Worm (Caenorhabditis elegans) whole organism, young adult: ENCODE data around the gene flp-25.

ENCODE experiments used
- B0261.1 ChIP-seq: sonication (generic microtip); optimal IDR thresholded peaks from 2 replicates; lab custom pipeline; 2016; ENCODE audit warnings: mild to moderate bottlenecking, missing genetic modification characterization, moderate library complexity, missing compliant biosample characterization
- C06A6.2 ChIP-seq: fragments of 200-800 bp; sonication (Bioruptor generic); conservative IDR thresholded peaks from 2 replicates; pipeline ENCODE4 v1.3.6; 2022; ENCODE audit warnings: missing genetic modification characterization, missing compliant biosample characterization
- C17E4.6 ChIP-seq: fragments of 200-800 bp; sonication (Bioruptor generic); IDR thresholded peaks from 2 replicates; pipeline ENCODE4 v1.3.6; 2022; ENCODE audit warnings: missing genetic modification reagents, missing genetic modification characterization, missing compliant biosample characterization
- F10E7.11 ChIP-seq: sonication (generic microtip); optimal IDR thresholded peaks from 2 replicates; lab custom pipeline; 2017; ENCODE audit warnings: mild to moderate bottlenecking, missing genetic modification characterization, moderate library complexity, missing compliant biosample characterization
- F49E8.2 ChIP-seq: sonication (generic microtip); optimal IDR thresholded peaks from 3 replicates; lab custom pipeline; 2017; ENCODE audit warnings: missing genetic modification characterization, mild to moderate bottlenecking, missing compliant biosample characterization, antibody characterized with exemption, moderate library complexity; ENCODE audit not compliant: insufficient read depth
- T07F8.4 ChIP-seq: sonication (generic microtip); optimal IDR thresholded peaks from 2 replicates; lab custom pipeline; 2016; ENCODE audit warnings: mild to moderate bottlenecking, missing genetic modification characterization, moderate library complexity, missing compliant biosample characterization
- Y53F4B.3 ChIP-seq: fragments of 200-800 bp; sonication (Bioruptor generic); IDR thresholded peaks from 2 replicates; pipeline ENCODE4 v1.3.6; 2022; ENCODE audit warnings: missing genetic modification reagents, missing genetic modification characterization, missing compliant biosample characterization
- Y56A3A.18 ChIP-seq: fragments of 200-800 bp; sonication (Bioruptor generic); IDR thresholded peaks from 2 replicates; pipeline ENCODE4 v1.3.6; 2022; ENCODE audit warnings: missing genetic modification reagents, missing genetic modification characterization, missing compliant biosample characterization
- ZK185.1 ChIP-seq: sonication (generic microtip); optimal IDR thresholded peaks from 2 replicates; lab custom pipeline; 2016; ENCODE audit warnings: mild to moderate bottlenecking, missing genetic modification characterization, missing compliant biosample characterization; ENCODE audit not compliant: poor library complexity, severe bottlenecking
- aptf-2 ChIP-seq: fragments of 200-800 bp; sonication (Bioruptor generic); conservative IDR thresholded peaks from 2 replicates; pipeline ENCODE4 v1.3.6; 2022; ENCODE audit warnings: missing genetic modification reagents, missing genetic modification characterization, missing compliant biosample characterization
- atf-7 ChIP-seq: sonication (generic microtip); optimal IDR thresholded peaks from 2 replicates; lab custom pipeline; 2017; ENCODE audit warnings: mild to moderate bottlenecking, missing genetic modification characterization, missing compliant biosample characterization
- bed-2 ChIP-seq: fragments of 200-800 bp; sonication (Bioruptor generic); IDR thresholded peaks from 2 replicates; pipeline ENCODE4 v1.3.6; 2022; ENCODE audit warnings: missing genetic modification reagents, missing genetic modification characterization, missing compliant biosample characterization
- ceh-27 ChIP-seq: fragments of 200-800 bp; sonication (Bioruptor generic); optimal IDR thresholded peaks from 2 replicates; lab custom pipeline; 2018; ENCODE audit warnings: mild to moderate bottlenecking, missing genetic modification characterization, moderate library complexity, missing compliant biosample characterization
- ceh-40 ChIP-seq: fragments of 200-800 bp; sonication (Bioruptor generic); IDR thresholded peaks from 2 replicates; pipeline ENCODE4 v1.3.6; 2022; ENCODE audit warnings: missing genetic modification characterization, missing compliant biosample characterization
- efl-1 ChIP-seq: fragments of 150-350 bp; optimal IDR thresholded peaks from 2 replicates; lab custom pipeline; 2014; ENCODE audit warnings: missing biosample characterization, missing genetic modification reagents, missing genetic modification characterization
- egl-18 ChIP-seq: fragments of 200-800 bp; sonication (Bioruptor generic); IDR thresholded peaks from 2 replicates; pipeline ENCODE4 v1.3.6; 2022; ENCODE audit warnings: missing genetic modification reagents, missing genetic modification characterization, missing compliant biosample characterization
- him-1 ChIP-seq: sonication (generic microtip); optimal IDR thresholded peaks from 2 replicates; lab custom pipeline; 2016; ENCODE audit warnings: missing genotype, missing genetic modification reagents, missing genetic modification characterization, missing compliant biosample characterization
- hrde-1 ChIP-seq: sonication (generic microtip); optimal IDR thresholded peaks from 2 replicates; lab custom pipeline; 2016; ENCODE audit warnings: missing genetic modification characterization, mild to moderate bottlenecking, missing compliant biosample characterization, moderate library complexity, missing genotype, missing genetic modification reagents, borderline replicate concordance
- hsf-1 ChIP-seq: fragments of 200-800 bp; sonication (Bioruptor generic); IDR thresholded peaks from 2 replicates; pipeline ENCODE4 v1.3.6; 2022; ENCODE audit warnings: missing genetic modification reagents, missing genetic modification characterization, missing compliant biosample characterization
- lin-40 ChIP-seq: sonication (generic microtip); optimal IDR thresholded peaks from 2 replicates; lab custom pipeline; 2016; ENCODE audit warnings: missing genetic modification characterization, mild to moderate bottlenecking, missing compliant biosample characterization, missing genotype, missing genetic modification reagents
- lsl-1 ChIP-seq: fragments of 200-800 bp; sonication (Bioruptor generic); optimal IDR thresholded peaks from 2 replicates; lab custom pipeline; 2018; ENCODE audit warnings: mild to moderate bottlenecking, missing genetic modification characterization, moderate library complexity, missing compliant biosample characterization
- madf-3 ChIP-seq: fragments of 200-800 bp; sonication (Bioruptor generic); IDR thresholded peaks from 2 replicates; pipeline ENCODE4 v1.3.6; 2022; ENCODE audit warnings: missing genetic modification reagents, missing genetic modification characterization, missing compliant biosample characterization
- madf-8 ChIP-seq: fragments of 200-800 bp; sonication (Bioruptor generic); conservative IDR thresholded peaks from 2 replicates; pipeline ENCODE4 v1.3.6; 2022; ENCODE audit warnings: missing genetic modification reagents, missing genetic modification characterization, missing compliant biosample characterization
- mxl-1 ChIP-seq: sonication (generic microtip); optimal IDR thresholded peaks from 2 replicates; lab custom pipeline; 2016; ENCODE audit warnings: missing genetic modification characterization, missing compliant biosample characterization
- nhr-27 ChIP-seq: fragments of 200-800 bp; sonication (Bioruptor generic); optimal IDR thresholded peaks from 2 replicates; lab custom pipeline; 2018; ENCODE audit warnings: mild to moderate bottlenecking, missing genetic modification characterization, moderate library complexity, missing compliant biosample characterization
- snpc-1.1 ChIP-seq: sonication (generic microtip); optimal IDR thresholded peaks from 2 replicates; lab custom pipeline; 2017; ENCODE audit warnings: missing genetic modification characterization, mild to moderate bottlenecking, missing compliant biosample characterization, antibody characterized with exemption, moderate library complexity, missing genotype, missing genetic modification reagents; ENCODE audit not compliant: insufficient read depth
- somi-1 ChIP-seq: fragments of 200-800 bp; sonication (Bioruptor generic); optimal IDR thresholded peaks from 2 replicates; lab custom pipeline; 2018; ENCODE audit warnings: mild to moderate bottlenecking, missing genetic modification characterization, missing compliant biosample characterization
- sptf-2 ChIP-seq: fragments of 200-800 bp; sonication (Bioruptor generic); optimal IDR thresholded peaks from 2 replicates; lab custom pipeline; 2018; ENCODE audit warnings: mild to moderate bottlenecking, missing genetic modification characterization, missing compliant biosample characterization
- tbx-9 ChIP-seq: sonication (generic microtip); optimal IDR thresholded peaks from 2 replicates; lab custom pipeline; 2016; ENCODE audit warnings: borderline replicate concordance, missing genetic modification characterization, inconsistent platforms, missing compliant biosample characterization
- xnd-1 ChIP-seq: sonication (generic microtip); optimal IDR thresholded peaks from 2 replicates; lab custom pipeline; 2016; ENCODE audit warnings: missing genotype, missing genetic modification reagents, missing genetic modification characterization, missing compliant biosample characterization
- ztf-3 ChIP-seq: fragments of 200-800 bp; sonication (Bioruptor generic); optimal IDR thresholded peaks from 2 replicates; lab custom pipeline; 2018; ENCODE audit warnings: mild to moderate bottlenecking, missing genetic modification characterization, missing compliant biosample characterization
- ztf-6 ChIP-seq: fragments of 200-800 bp; sonication (Bioruptor generic); IDR thresholded peaks from 2 replicates; pipeline ENCODE4 v1.3.6; 2022; ENCODE audit warnings: missing genetic modification reagents, missing genetic modification characterization, missing compliant biosample characterization

The flp-25 gene

ce11 chrIII:9373779-9374178 lies 12.5 kb downstream of the flp-25 start:
- no peak for TF ChIP-seq F49E8.2
- no peak for TF ChIP-seq somi-1 (GFP tag; lab: Kevin White, UChicago)
- no peak for TF ChIP-seq C06A6.2 (GFP tag; lab: Robert Waterston, UW)
- no peak for TF ChIP-seq lsl-1 (GFP tag; lab: Kevin White, UChicago)
- no peak for TF ChIP-seq egl-18 (GFP tag; lab: Robert Waterston, UW)

DNA sequence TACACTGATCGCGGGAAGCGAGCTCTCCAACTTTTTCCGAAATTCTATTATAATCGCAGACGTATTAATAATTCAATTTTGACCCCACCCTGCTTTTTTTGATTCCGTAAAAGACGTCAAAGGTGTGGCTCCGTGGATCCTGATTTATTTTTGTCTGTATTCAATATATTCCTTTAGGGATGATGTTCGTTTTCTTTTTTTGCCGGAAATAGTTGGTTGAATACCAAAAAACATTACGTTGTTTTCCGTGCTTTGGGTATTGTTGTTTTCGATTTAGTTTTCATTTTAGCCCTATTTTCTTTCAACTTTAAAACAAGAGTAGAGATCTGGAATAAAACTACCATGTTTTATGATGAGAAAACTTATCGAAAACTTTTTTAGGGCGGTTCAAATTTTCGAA lies 15.4 kb downstream of the flp-25 start:
- no peak for TF ChIP-seq atf-7 (tag; lab: Kevin White, UChicago)
- no peak for TF ChIP-seq Y53F4B.3 (GFP tag; lab: Robert Waterston, UW)
- TF ChIP-seq madf-8 (GFP tag; lab: Robert Waterston, UW), result no peak

DNA sequence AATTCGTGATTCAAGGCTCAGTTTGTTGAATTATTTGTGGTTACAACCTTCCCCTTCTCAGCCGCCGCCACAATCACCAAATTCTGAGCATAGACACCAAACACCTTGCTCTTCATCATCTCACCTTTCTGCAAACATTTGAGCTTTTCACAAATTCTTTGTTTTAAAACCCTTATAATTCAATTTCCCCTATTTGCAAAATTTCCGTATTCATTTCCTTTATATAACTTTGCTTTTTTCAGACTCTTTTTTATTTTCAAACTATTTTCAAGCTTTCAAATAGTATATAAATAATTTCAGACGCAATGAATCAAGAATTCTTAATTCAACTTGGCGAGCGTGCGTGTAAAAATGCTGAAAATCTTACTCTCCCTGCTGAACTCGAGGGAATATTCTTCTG lies 22.2 kb downstream of the flp-25 start, which contains the start of gene tkr-1:
TSS of gene tkr-1 (plus strand) at position 301 of the 400 bp plus-strand sequence.
- no peak for TF ChIP-seq him-1 (tag; lab: Kevin White, UChicago)
- no peak for TF ChIP-seq hrde-1 (tag; lab: Kevin White, UChicago)
- TF ChIP-seq T07F8.4 (tag; lab: Kevin White, UChicago), result no peak
- TF ChIP-seq F10E7.11, result no peak
- no peak for TF ChIP-seq ztf-6
- TF ChIP-seq lin-40, result no peak
- no peak for TF ChIP-seq ZK185.1 (tag; lab: Kevin White, UChicago)
- no peak for TF ChIP-seq nhr-27 (tag; lab: Kevin White, UChicago)
- TF ChIP-seq ceh-40 (GFP tag; lab: Robert Waterston, UW), result no peak
- TF ChIP-seq mxl-1 (tag; lab: Kevin White, UChicago), result no peak
- no peak for TF ChIP-seq xnd-1 (tag; lab: Kevin White, UChicago)
- no peak for TF ChIP-seq snpc-1.1
- TF ChIP-seq ceh-27, result no peak
- TF ChIP-seq tbx-9 (tag; lab: Kevin White, UChicago), result no peak
- TF ChIP-seq sptf-2 (GFP tag; lab: Kevin White, UChicago), result no peak
- TF ChIP-seq, all 124 proteins: peak for 0

- TF ChIP-seq C17E4.6 (GFP tag; lab: Robert Waterston, UW) (no peak), ztf-3 (no peak), efl-1 (GFP tag; lab: Kevin White, UChicago) (no peak), tbx-9 (tag; lab: Kevin White, UChicago) (no peak), bed-2 (GFP tag; lab: Robert Waterston, UW) (no peak), xnd-1 (tag; lab: Kevin White, UChicago) (no peak), madf-3 (GFP tag; lab: Robert Waterston, UW) (no peak), B0261.1 (tag; lab: Kevin White, UChicago) (no peak), hsf-1 (no peak), Y56A3A.18 (GFP tag; lab: Robert Waterston, UW) (no peak), F10E7.11 (no peak)
These were observed 24.2 kb downstream of the flp-25 start, which contains the start of gene C38C10.3 for ce11 chrIII:9385543-9385942. C38C10.3 (minus strand) TSS chrIII:9385643.

- TF ChIP-seq aptf-2 (0 out of 2 replicates have a peak, but pooled peaks have one; percentile 32), nhr-27 (tag; lab: Kevin White, UChicago) (no peak)
These were observed 28.7 kb downstream of the flp-25 start, which contains the start of gene slc-17.2 for ce11 chrIII:9390007-9390406. slc-17.2 (minus strand) TSS chrIII:9390107.
